Fruit fly (Drosophila melanogaster) whole organism, embryonic: ENCODE measurements around the gene CG3014.

Source experiments
- Abd-B ChIP-seq: fragments of 200-800 bp; sonication (Bioruptor generic); optimal IDR thresholded peaks from 2 replicates; lab custom pipeline; 2018; ENCODE audit warnings: missing biosample characterization, mild to moderate bottlenecking, missing genetic modification characterization, moderate library complexity
- Awh ChIP-seq: fragments of 200-800 bp; sonication (Bioruptor generic); IDR thresholded peaks from 2 replicates; pipeline ENCODE4, ENCODE4 v1.3.6; 2022; ENCODE audit warnings: missing biosample characterization, missing genetic modification characterization
- CG10147 ChIP-seq: fragments of 200-800 bp; sonication (Bioruptor generic); optimal IDR thresholded peaks from 2 replicates; lab custom pipeline; 2019; ENCODE audit warnings: missing biosample characterization, mild to moderate bottlenecking, missing genetic modification characterization, moderate library complexity
- CG10462 ChIP-seq: fragments of 200-800 bp; sonication (Bioruptor generic); optimal IDR thresholded peaks from 2 replicates; lab custom pipeline; 2016; ENCODE audit warnings: missing biosample characterization, missing genetic modification characterization
- CG11085 ChIP-seq: fragments of 200-800 bp; sonication (Bioruptor generic); IDR thresholded peaks from 2 replicates; pipeline ENCODE4 v1.3.6; 2022; ENCODE audit warnings: missing biosample characterization, missing genetic modification characterization
- CG11398 ChIP-seq: fragments of 200-800 bp; sonication (Bioruptor generic); optimal IDR thresholded peaks from 2 replicates; lab custom pipeline; 2016; ENCODE audit warnings: missing biosample characterization, missing genetic modification characterization
- CG11695 ChIP-seq: fragments of 200-800 bp; sonication (Bioruptor generic); IDR thresholded peaks from 3 replicates; pipeline ENCODE4 v1.3.6; 2022; ENCODE audit warnings: missing biosample characterization, missing genetic modification characterization
- CG1233 ChIP-seq: fragments of 200-800 bp; sonication (Bioruptor generic); optimal IDR thresholded peaks from 4 replicates; lab custom pipeline; 2018; ENCODE audit warnings: missing biosample characterization, mild to moderate bottlenecking, missing genetic modification characterization
- CG12391 ChIP-seq: fragments of 200-800 bp; sonication (Bioruptor generic); optimal IDR thresholded peaks from 3 replicates; lab custom pipeline; 2018; ENCODE audit warnings: missing biosample characterization, mild to moderate bottlenecking, missing genetic modification characterization, moderate library complexity
- CG13296 ChIP-seq: fragments of 200-800 bp; sonication (Bioruptor generic); optimal IDR thresholded peaks from 3 replicates; lab custom pipeline; 2018; ENCODE audit warnings: missing biosample characterization, mild to moderate bottlenecking, missing genetic modification characterization
- CG13775 ChIP-seq: fragments of 200-800 bp; sonication (Bioruptor generic); optimal IDR thresholded peaks from 3 replicates; lab custom pipeline; 2017; ENCODE audit warnings: missing biosample characterization, mild to moderate bottlenecking, missing genetic modification characterization
- CG15696 ChIP-seq: fragments of 200-800 bp; sonication (Bioruptor generic); optimal IDR thresholded peaks from 2 replicates; lab custom pipeline; 2019; ENCODE audit warnings: missing biosample characterization, mild to moderate bottlenecking, missing genetic modification characterization, moderate library complexity
- CG16779 ChIP-seq: fragments of 200-800 bp; sonication (Bioruptor generic); IDR thresholded peaks from 2 replicates; pipeline ENCODE4 v1.3.6; 2022; ENCODE audit warnings: missing biosample characterization, missing genetic modification characterization
- CG16863 ChIP-seq: fragments of 200-800 bp; sonication (Bioruptor generic); optimal IDR thresholded peaks from 3 replicates; lab custom pipeline; 2016; ENCODE audit warnings: missing biosample characterization, missing genetic modification characterization
- CG2889 ChIP-seq: fragments of 200-800 bp; sonication (Bioruptor generic); IDR thresholded peaks from 3 replicates; pipeline ENCODE4 v1.3.6; 2022; ENCODE audit warnings: missing biosample characterization, missing genetic modification characterization
- CG32532 ChIP-seq: fragments of 200-800 bp; sonication (Bioruptor generic); IDR thresholded peaks from 2 replicates; pipeline ENCODE4 v1.3.6; 2022; ENCODE audit warnings: missing biosample characterization, missing genetic modification characterization
- CG34224 ChIP-seq: fragments of 200-800 bp; sonication (Bioruptor generic); IDR thresholded peaks from 3 replicates; pipeline ENCODE4 v1.3.6; 2022; ENCODE audit warnings: missing biosample characterization, missing genetic modification characterization; ENCODE audit not compliant: partially characterized antibody
- CG4360 ChIP-seq: fragments of 200-800 bp; sonication (Bioruptor generic); IDR thresholded peaks from 2 replicates; pipeline ENCODE4 v1.3.6; 2022; ENCODE audit warnings: missing biosample characterization, missing genetic modification characterization
- CG4617 ChIP-seq: fragments of 200-800 bp; sonication (Bioruptor generic); optimal IDR thresholded peaks from 3 replicates; lab custom pipeline; 2016; ENCODE audit warnings: missing biosample characterization, missing genetic modification characterization, borderline replicate concordance
- CG7745 ChIP-seq: fragments of 200-800 bp; sonication (Bioruptor generic); optimal IDR thresholded peaks from 2 replicates; lab custom pipeline; 2018; ENCODE audit warnings: missing biosample characterization, mild to moderate bottlenecking, missing genetic modification characterization, moderate library complexity
- CG7839 ChIP-seq: fragments of 200-800 bp; sonication (Bioruptor generic); optimal IDR thresholded peaks from 3 replicates; lab custom pipeline; 2018; ENCODE audit warnings: missing biosample characterization, mild to moderate bottlenecking, missing genetic modification characterization, moderate library complexity
- CG9727 ChIP-seq: fragments of 200-800 bp; sonication (Bioruptor generic); optimal IDR thresholded peaks from 3 replicates; lab custom pipeline; 2017; ENCODE audit warnings: missing biosample characterization, mild to moderate bottlenecking, missing genetic modification characterization
- Dp ChIP-seq: fragments of 200-800 bp; sonication (Bioruptor generic); optimal IDR thresholded peaks from 2 replicates; lab custom pipeline; 2018; ENCODE audit warnings: missing biosample characterization, mild to moderate bottlenecking, missing genetic modification characterization, moderate library complexity
- H2.0 ChIP-seq: fragments of 200-800 bp; sonication (Bioruptor generic); IDR thresholded peaks from 2 replicates; pipeline ENCODE4 v1.3.6; 2022; ENCODE audit warnings: missing biosample characterization, missing genetic modification characterization
- Hr39 ChIP-seq: fragments of >200 bp; optimal IDR thresholded peaks from 2 replicates; lab custom pipeline; 2017
- MBD-R2 ChIP-seq: fragments of 200-800 bp; sonication (Bioruptor generic); IDR thresholded peaks from 2 replicates; pipeline ENCODE4 v1.3.6; 2022; ENCODE audit warnings: missing biosample characterization, missing genetic modification characterization
- MESR4 ChIP-seq: fragments of 200-800 bp; sonication (Bioruptor generic); optimal IDR thresholded peaks from 2 replicates; lab custom pipeline; 2018; ENCODE audit warnings: missing biosample characterization, mild to moderate bottlenecking, missing genetic modification characterization, moderate library complexity
- Nf-YA ChIP-seq: fragments of 200-800 bp; sonication (Bioruptor generic); IDR thresholded peaks from 2 replicates; pipeline ENCODE4 v1.3.6; 2022; ENCODE audit warnings: missing biosample characterization, missing genetic modification characterization
- Nf-YC ChIP-seq: fragments of 200-800 bp; optimal IDR thresholded peaks from 3 replicates; lab custom pipeline; 2019; ENCODE audit warnings: missing biosample characterization, mild to moderate bottlenecking, missing genetic modification characterization, moderate library complexity
- Sry-β ChIP-seq: fragments of 200-800 bp; sonication (Bioruptor generic); optimal IDR thresholded peaks from 2 replicates; lab custom pipeline; 2018; ENCODE audit warnings: missing biosample characterization, mild to moderate bottlenecking, missing genetic modification characterization, moderate library complexity
- Ssrp ChIP-seq: fragments of 200-800 bp; sonication (Bioruptor generic); optimal IDR thresholded peaks from 2 replicates; lab custom pipeline; 2018; ENCODE audit warnings: missing biosample characterization, mild to moderate bottlenecking, missing genetic modification characterization, moderate library complexity
- bowl ChIP-seq: fragments of 200-800 bp; sonication (Bioruptor generic); IDR thresholded peaks from 2 replicates; pipeline ENCODE4 v1.3.6; 2022; ENCODE audit warnings: missing biosample characterization, missing genetic modification characterization
- dimm ChIP-seq: fragments of 200-800 bp; sonication (Bioruptor generic); IDR thresholded peaks from 2 replicates; pipeline ENCODE4 v1.3.6; 2022; ENCODE audit warnings: missing biosample characterization, missing genetic modification characterization
- ftz-f1 ChIP-seq: fragments of 200-800 bp; sonication (Bioruptor generic); optimal IDR thresholded peaks from 2 replicates; lab custom pipeline; 2016; ENCODE audit warnings: missing biosample characterization, missing genetic modification characterization
- fu2 ChIP-seq: fragments of 200-800 bp; sonication (Bioruptor generic); optimal IDR thresholded peaks from 2 replicates; lab custom pipeline; 2016; ENCODE audit warnings: missing biosample characterization, missing genetic modification characterization
- gfzf ChIP-seq: fragments of 200-800 bp; sonication (Bioruptor generic); optimal IDR thresholded peaks from 2 replicates; lab custom pipeline; 2016; ENCODE audit warnings: missing biosample characterization, mild to moderate bottlenecking, missing genetic modification characterization, moderate library complexity
- klu ChIP-seq: fragments of 200-800 bp; sonication (Bioruptor generic); IDR thresholded peaks from 2 replicates; pipeline ENCODE4 v1.3.6; 2022; ENCODE audit warnings: missing biosample characterization, missing genetic modification characterization
- kni ChIP-seq: fragments of 200-800 bp; sonication (Bioruptor generic); optimal IDR thresholded peaks from 3 replicates; lab custom pipeline; 2017; ENCODE audit warnings: mild to moderate bottlenecking, missing biosample characterization, missing genetic modification reagents, missing genetic modification characterization
- mam ChIP-seq: fragments of 200-800 bp; sonication (Bioruptor generic); optimal IDR thresholded peaks from 3 replicates; lab custom pipeline; 2016; ENCODE audit warnings: missing biosample characterization, missing genetic modification characterization
- odd ChIP-seq: fragments of 200-800 bp; sonication (Bioruptor generic); optimal IDR thresholded peaks from 2 replicates; lab custom pipeline; 2017; ENCODE audit warnings: missing biosample characterization, mild to moderate bottlenecking, missing genetic modification characterization
- otp ChIP-seq: fragments of 200-800 bp; sonication (Bioruptor generic); IDR thresholded peaks from 3 replicates; pipeline ENCODE4, ENCODE4 v1.3.6; 2022; ENCODE audit warnings: missing biosample characterization, missing genetic modification characterization
- pho ChIP-seq: fragments of 200-800 bp; sonication (Bioruptor generic); optimal IDR thresholded peaks from 2 replicates; lab custom pipeline; 2016; ENCODE audit warnings: missing biosample characterization, missing genetic modification characterization
- phol ChIP-seq: fragments of 200-800 bp; sonication (Bioruptor generic); optimal IDR thresholded peaks from 3 replicates; lab custom pipeline; 2018; ENCODE audit warnings: missing biosample characterization, mild to moderate bottlenecking, missing genetic modification characterization, moderate library complexity
- pzg ChIP-seq: fragments of 200-800 bp; sonication (Bioruptor generic); optimal IDR thresholded peaks from 3 replicates; lab custom pipeline; 2018; ENCODE audit warnings: missing biosample characterization, mild to moderate bottlenecking, missing genetic modification characterization, moderate library complexity
- repo ChIP-seq: fragments of 200-800 bp; sonication (Bioruptor generic); optimal IDR thresholded peaks from 2 replicates; lab custom pipeline; 2016; ENCODE audit warnings: missing biosample characterization, missing genetic modification characterization
- slbo ChIP-seq: fragments of 200-800 bp; sonication (Bioruptor generic); IDR thresholded peaks from 2 replicates; pipeline ENCODE4 v1.3.6; 2022; ENCODE audit warnings: missing biosample characterization, missing genetic modification characterization
- sob ChIP-seq: fragments of 200-800 bp; sonication (Bioruptor generic); IDR thresholded peaks from 2 replicates; pipeline ENCODE4 v1.3.6; 2022; ENCODE audit warnings: missing biosample characterization, missing genetic modification characterization
- tll ChIP-seq, 2 experiments: fragments of 200-800 bp in 1 of 2; fragments of >200 bp in 1 of 2; sonication (Bioruptor generic) in 1 of 2; optimal IDR thresholded peaks; 2 replicates each; lab custom pipeline; 2017 to 2019; ENCODE audit warnings: missing biosample characterization in 2 of 2, missing genetic modification characterization in 2 of 2, mild to moderate bottlenecking in 1 of 2, moderate library complexity in 1 of 2
- toy ChIP-seq: fragments of 200-800 bp; sonication (Bioruptor generic); IDR thresholded peaks from 2 replicates; pipeline ENCODE4 v1.3.6; 2022; ENCODE audit warnings: missing biosample characterization, missing genetic modification characterization
- tup ChIP-seq: fragments of 200-800 bp; sonication (Bioruptor generic); optimal IDR thresholded peaks from 2 replicates; lab custom pipeline; 2016; ENCODE audit warnings: missing biosample characterization, mild to moderate bottlenecking, missing genetic modification characterization, moderate library complexity
- vvl ChIP-seq: fragments of 200-800 bp; sonication (Bioruptor generic); IDR thresholded peaks from 2 replicates; pipeline ENCODE4 v1.3.6; 2022; ENCODE audit warnings: missing biosample characterization, missing genetic modification characterization

Gene CG3014

DNA sequence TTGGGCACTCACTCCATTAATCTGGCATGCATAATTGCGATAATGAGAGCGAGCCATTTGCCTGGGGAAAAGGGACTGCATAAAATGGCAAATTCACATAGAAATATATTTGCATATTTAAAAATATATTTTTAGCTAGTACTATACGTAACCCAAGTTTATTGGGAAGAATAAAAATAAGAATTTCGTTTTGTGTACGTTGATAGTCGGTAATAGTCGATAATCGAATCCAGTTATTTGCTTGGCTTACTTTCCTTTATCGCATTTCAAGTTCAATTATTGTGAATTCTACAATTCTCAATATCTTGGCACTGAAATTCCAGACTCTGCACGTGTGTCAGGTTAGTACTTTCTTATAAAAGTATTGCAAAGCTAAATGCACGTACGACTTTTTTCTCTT, at the start of gene CG3014:
Gene CG3014 (minus strand): TSS at position 101 of the 400 bp plus-strand sequence.
- TF ChIP-seq CG10462 (no peak), H2.0 (GFP tag; lab: Robert Waterston, UW) (no peak), MESR4 (GFP tag; lab: Kevin White, UChicago) (no peak), otp (GFP tag; lab: Robert Waterston, UW) (no peak), repo (GFP tag; lab: Kevin White, UChicago) (no peak), Hr39 (lab: Kevin White, UChicago) (no peak), CG34224 (no peak), Nf-YC (tag; lab: Kevin White, UChicago) (no peak), tup (GFP tag; lab: Kevin White, UChicago) (no peak), bowl (GFP tag; lab: Robert Waterston, UW) (no peak), CG15696 (tag; lab: Kevin White, UChicago) (no peak), kni (GFP tag; lab: Kevin White, UChicago) (no peak), Ssrp (tag; lab: Kevin White, UChicago) (no peak), Dp (GFP tag; lab: Kevin White, UChicago) (no peak), toy (GFP tag; lab: Robert Waterston, UW) (no peak), pzg (GFP tag; lab: Kevin White, UChicago) (no peak), dimm (GFP tag; lab: Robert Waterston, UW) (no peak), CG11398 (GFP tag; lab: Kevin White, UChicago) (no peak), CG4617 (GFP tag; lab: Kevin White, UChicago) (no peak)
- TF ChIP-seq, all 482 proteins: peak for 0

dm6 chr3R:7821559-7821958, 19.0 kb upstream of the CG3014 start:
- TF ChIP-seq CG12391 (peak; percentile 24), CG16863 (GFP tag; lab: Kevin White, UChicago) (no peak), CG32532 (peak; percentile 49), Abd-B (peak; percentile 11), fu2 (GFP tag; lab: Kevin White, UChicago) (no peak), slbo (GFP tag; lab: Robert Waterston, UW) (peak; percentile 63), tll (GFP tag; optimal IDR thresholded peaks at IDR 0.05; lab: Kevin White, UChicago) (no peak), pho (GFP tag; lab: Kevin White, UChicago) (peak; percentile 46), CG4360 (no peak), CG10147 (GFP tag; lab: Kevin White, UChicago) (peak; percentile 41), gfzf (no peak), CG9727 (GFP tag; lab: Kevin White, UChicago) (peak; percentile 26), CG1233 (GFP tag; lab: Kevin White, UChicago) (no peak), ftz-f1 (GFP tag; lab: Kevin White, UChicago) (no peak), CG7839 (peak; percentile 52), otp (GFP tag; lab: Robert Waterston, UW) (no peak), vvl (GFP tag; lab: Robert Waterston, UW) (peak; percentile 42; the same call in 1 of the 2 replicates), odd (GFP tag; lab: Kevin White, UChicago) (no peak), MBD-R2 (GFP tag; lab: Robert Waterston, UW) (0 out of 2 replicates have a peak, but pooled peaks have one; percentile 27), sob (GFP tag; lab: Robert Waterston, UW) (0 out of 2 replicates have a peak, but pooled peaks have one; percentile 22), CG13296 (GFP tag; lab: Kevin White, UChicago) (peak; percentile 29), CG7745 (tag; lab: Kevin White, UChicago) (no peak), mam (GFP tag; lab: Kevin White, UChicago) (peak; percentile 52), Nf-YA (GFP tag; lab: Robert Waterston, UW) (no peak), klu (0 out of 2 replicates have a peak, but pooled peaks have one; percentile 36), Awh (GFP tag; lab: Robert Waterston, UW) (no peak), phol (tag; lab: Kevin White, UChicago) (no peak), CG11085 (GFP tag; lab: Robert Waterston, UW) (no peak), CG13775 (GFP tag; lab: Kevin White, UChicago) (peak; percentile 32), CG11695 (GFP tag; lab: Robert Waterston, UW) (0 out of 3 replicates have a peak, but pooled peaks have one; percentile 28), CG16779 (GFP tag; lab: Robert Waterston, UW) (no peak), Sry-β (GFP tag; lab: Kevin White, UChicago) (no peak), CG2889 (no peak)
